Worm (Caenorhabditis elegans) whole organism, L4 larva: ENCODE results near the gene unc-24.

Source experiments
- D1046.2 ChIP-seq: fragments of 200-800 bp; sonication (Bioruptor generic); IDR thresholded peaks from 2 replicates; pipeline ENCODE4 v1.3.6; 2022; ENCODE audit warnings: missing genetic modification characterization, missing compliant biosample characterization
- F10B5.3 ChIP-seq: sonication (generic microtip); optimal IDR thresholded peaks from 2 replicates; lab custom pipeline; 2016; ENCODE audit warnings: mild to moderate bottlenecking, missing genetic modification characterization, missing compliant biosample characterization
- F49E8.2 ChIP-seq: sonication (generic microtip); optimal IDR thresholded peaks from 2 replicates; lab custom pipeline; 2016; ENCODE audit warnings: missing compliant biosample characterization, mild to moderate bottlenecking, missing genetic modification characterization, borderline replicate concordance
- T26A8.4 ChIP-seq: fragments of 200-800 bp; sonication (Bioruptor generic); IDR thresholded peaks from 2 replicates; pipeline ENCODE4 v1.3.6; 2022; ENCODE audit warnings: missing genetic modification characterization, missing compliant biosample characterization
- ZK546.5 ChIP-seq, 2 experiments: sonication (generic microtip); optimal IDR thresholded peaks; 2 replicates each; lab custom pipeline; 2017; ENCODE audit warnings: missing biosample characterization in 2 of 2, missing genetic modification characterization in 2 of 2
- aly-2 ChIP-seq: sonication (generic microtip); optimal IDR thresholded peaks from 2 replicates; lab custom pipeline; 2018; ENCODE audit warnings: missing biosample characterization, missing genetic modification characterization
- attf-4 ChIP-seq: sonication (generic microtip); optimal IDR thresholded peaks from 3 replicates; lab custom pipeline; 2017; ENCODE audit warnings: missing biosample characterization, missing genetic modification characterization
- ceh-20 ChIP-seq: fragments of 200-800 bp; sonication (Bioruptor generic); IDR thresholded peaks from 2 replicates; pipeline ENCODE4 v1.3.6; 2022; ENCODE audit warnings: missing genetic modification reagents, missing genetic modification characterization, missing compliant biosample characterization
- ceh-32 ChIP-seq: sonication (generic microtip); optimal IDR thresholded peaks from 2 replicates; lab custom pipeline; 2016; ENCODE audit warnings: mild to moderate bottlenecking, missing genetic modification characterization, missing compliant biosample characterization; ENCODE audit not compliant: poor library complexity
- daf-12 ChIP-seq: fragments of 150-350 bp; optimal IDR thresholded peaks from 2 replicates; lab custom pipeline; 2014; ENCODE audit warnings: missing biosample characterization, missing genetic modification reagents, missing genetic modification characterization
- daf-16 ChIP-seq, 3 experiments: sonication (generic microtip); optimal IDR thresholded peaks; 2 replicates each; lab custom pipeline; 2016 to 2017; ENCODE audit warnings: missing genetic modification characterization in 3 of 3, missing genetic modification reagents in 3 of 3, mild to moderate bottlenecking in 2 of 3, missing compliant biosample characterization in 2 of 3, missing biosample characterization in 1 of 3, moderate library complexity in 1 of 3
- daf-19 ChIP-seq: fragments of 200-800 bp; sonication (Bioruptor generic); conservative IDR thresholded peaks from 2 replicates; pipeline ENCODE4 v1.3.6; 2022; ENCODE audit warnings: missing genetic modification characterization, missing compliant biosample characterization
- dmd-6 ChIP-seq: fragments of 200-800 bp; sonication (Bioruptor generic); IDR thresholded peaks from 2 replicates; pipeline ENCODE4 v1.3.6; 2022; ENCODE audit warnings: missing genetic modification reagents, missing genetic modification characterization, missing compliant biosample characterization
- dmd-8 ChIP-seq: fragments of 200-800 bp; sonication (Bioruptor generic); IDR thresholded peaks from 2 replicates; pipeline ENCODE4 v1.3.6; 2022; ENCODE audit warnings: missing genetic modification characterization, missing compliant biosample characterization
- duxl-1 ChIP-seq: sonication (generic microtip); optimal IDR thresholded peaks from 2 replicates; lab custom pipeline; 2016; ENCODE audit warnings: mild to moderate bottlenecking, missing genetic modification characterization, moderate library complexity, missing compliant biosample characterization; ENCODE audit not compliant: poor library complexity
- hif-1 ChIP-seq, 2 experiments: sonication (generic microtip); optimal IDR thresholded peaks; 2 replicates each; lab custom pipeline; 2016 to 2017; ENCODE audit warnings: missing compliant biosample characterization in 2 of 2, missing genetic modification characterization in 2 of 2, missing genetic modification reagents in 2 of 2, missing genotype in 2 of 2, mild to moderate bottlenecking in 1 of 2
- hlh-11 ChIP-seq: fragments of 200-800 bp; sonication (Bioruptor generic); optimal IDR thresholded peaks from 2 replicates; lab custom pipeline; 2018; ENCODE audit warnings: mild to moderate bottlenecking, missing genetic modification characterization, missing compliant biosample characterization
- lin-13 ChIP-seq: fragments of 150-350 bp; optimal IDR thresholded peaks from 2 replicates; lab custom pipeline; 2014; ENCODE audit warnings: missing biosample characterization, missing genetic modification reagents, missing genetic modification characterization
- lin-15B ChIP-seq: fragments of 150-350 bp; sonication (generic microtip); optimal IDR thresholded peaks from 3 replicates; lab custom pipeline; 2014; ENCODE audit warnings: missing biosample characterization, missing genetic modification characterization
- lin-29 ChIP-seq: fragments of 200-800 bp; sonication (Bioruptor generic); IDR thresholded peaks from 2 replicates; pipeline ENCODE4 v1.3.6; 2022; ENCODE audit warnings: missing genetic modification reagents, missing genetic modification characterization, missing compliant biosample characterization
- lin-38 ChIP-seq: fragments of 200-800 bp; sonication (Bioruptor generic); IDR thresholded peaks from 2 replicates; pipeline ENCODE4 v1.3.6; 2022; ENCODE audit warnings: missing genetic modification reagents, missing genetic modification characterization, missing compliant biosample characterization
- lsy-2 ChIP-seq, 2 experiments: fragments of 150-350 bp in 1 of 2; sonication (generic microtip) in 1 of 2; optimal IDR thresholded peaks; 2 replicates each; lab custom pipeline; 2014 to 2017; ENCODE audit warnings: missing biosample characterization in 2 of 2, missing genetic modification characterization in 2 of 2
- madf-5 ChIP-seq, 2 experiments: fragments of 200-800 bp; sonication (Bioruptor generic); IDR thresholded peaks; 2 replicates each; pipeline ENCODE4 v1.3.6; 2022; ENCODE audit warnings: missing compliant biosample characterization in 2 of 2, missing genetic modification characterization in 2 of 2
- mdt-29 ChIP-seq: fragments of 200-800 bp; sonication (Bioruptor generic); IDR thresholded peaks from 2 replicates; pipeline ENCODE4 v1.3.6; 2022; ENCODE audit warnings: missing genetic modification reagents, missing genetic modification characterization, missing compliant biosample characterization
- mes-2 ChIP-seq: sonication (generic microtip); optimal IDR thresholded peaks from 2 replicates; lab custom pipeline; 2016; ENCODE audit warnings: missing genotype, mild to moderate bottlenecking, missing genetic modification characterization, missing compliant biosample characterization; ENCODE audit not compliant: poor library complexity, severe bottlenecking
- mxl-2 ChIP-seq: fragments of 200-800 bp; sonication (Bioruptor generic); conservative IDR thresholded peaks from 2 replicates; pipeline ENCODE4 v1.3.6; 2022; ENCODE audit warnings: missing genetic modification reagents, missing genetic modification characterization, missing compliant biosample characterization
- nhr-102 ChIP-seq: sonication (generic microtip); optimal IDR thresholded peaks from 2 replicates; lab custom pipeline; 2016; ENCODE audit warnings: mild to moderate bottlenecking, missing genetic modification characterization, moderate library complexity, missing compliant biosample characterization
- nhr-11 ChIP-seq: fragments of 150-350 bp; optimal IDR thresholded peaks from 2 replicates; lab custom pipeline; 2014; ENCODE audit warnings: missing biosample characterization, missing genetic modification characterization
- nhr-111 ChIP-seq: fragments of 200-800 bp; sonication (Bioruptor generic); optimal IDR thresholded peaks from 2 replicates; lab custom pipeline; 2018; ENCODE audit warnings: mild to moderate bottlenecking, missing genetic modification characterization, missing compliant biosample characterization
- nhr-237 ChIP-seq: sonication (generic microtip); optimal IDR thresholded peaks from 2 replicates; lab custom pipeline; 2017; ENCODE audit warnings: missing biosample characterization, missing genetic modification characterization
- nhr-25 ChIP-seq: sonication (generic microtip); optimal IDR thresholded peaks from 2 replicates; lab custom pipeline; 2017; ENCODE audit warnings: missing genetic modification characterization, mild to moderate bottlenecking, missing compliant biosample characterization, antibody characterized with exemption, moderate library complexity, borderline replicate concordance; ENCODE audit not compliant: insufficient read depth
- nhr-48 ChIP-seq: sonication (generic microtip); optimal IDR thresholded peaks from 2 replicates; lab custom pipeline; 2016; ENCODE audit warnings: mild to moderate bottlenecking, missing genetic modification characterization, missing compliant biosample characterization
- nhr-6 ChIP-seq: fragments of 150-350 bp; optimal IDR thresholded peaks from 2 replicates; lab custom pipeline; 2014; ENCODE audit warnings: missing biosample characterization, missing genetic modification characterization
- nhr-77 ChIP-seq: fragments of 150-350 bp; optimal IDR thresholded peaks from 2 replicates; lab custom pipeline; 2014; ENCODE audit warnings: missing biosample characterization, missing genetic modification characterization
- pha-4 ChIP-seq, 2 experiments: fragments of 150-350 bp in 1 of 2; fragments of 200-800 bp in 1 of 2; sonication (Bioruptor generic) in 1 of 2; IDR thresholded peaks in 1 of 2; optimal IDR thresholded peaks in 1 of 2; 2 replicates each; pipeline versions ENCODE4 v1.3.6 to Lab custom; 2014 to 2022; ENCODE audit warnings: missing genetic modification characterization in 2 of 2, missing genetic modification reagents in 2 of 2, missing biosample characterization in 1 of 2, missing compliant biosample characterization in 1 of 2
- pqm-1 ChIP-seq: sonication (generic microtip); optimal IDR thresholded peaks from 2 replicates; lab custom pipeline; 2017; ENCODE audit warnings: missing biosample characterization, missing genetic modification characterization
- snpc-1.2 ChIP-seq: fragments of 200-800 bp; sonication (Bioruptor generic); IDR thresholded peaks from 2 replicates; pipeline ENCODE4 v1.3.6; 2022; ENCODE audit warnings: missing genetic modification reagents, missing genetic modification characterization, missing compliant biosample characterization
- snpc-4 ChIP-seq: fragments of 150-350 bp; optimal IDR thresholded peaks from 2 replicates; lab custom pipeline; 2014; ENCODE audit warnings: missing biosample characterization, missing genetic modification characterization
- spr-1 ChIP-seq: sonication (generic microtip); optimal IDR thresholded peaks from 2 replicates; lab custom pipeline; 2016; ENCODE audit warnings: mild to moderate bottlenecking, missing genetic modification characterization, missing compliant biosample characterization
- tag-97 ChIP-seq: fragments of 200-800 bp; sonication (Bioruptor generic); IDR thresholded peaks from 2 replicates; pipeline ENCODE4 v1.3.6; 2022; ENCODE audit warnings: missing genetic modification characterization, missing compliant biosample characterization
- tra-1 ChIP-seq: fragments of 200-800 bp; sonication (Bioruptor generic); IDR thresholded peaks from 2 replicates; pipeline ENCODE4 v1.3.6; 2022; ENCODE audit warnings: missing genetic modification reagents, missing genetic modification characterization, missing compliant biosample characterization
- unc-39 ChIP-seq: sonication (generic microtip); optimal IDR thresholded peaks from 2 replicates; lab custom pipeline; 2017; ENCODE audit warnings: missing biosample characterization, missing genetic modification characterization
- unc-62 ChIP-seq, 3 experiments: fragments of 150-350 bp in 1 of 3; sonication (generic microtip); optimal IDR thresholded peaks in 2 of 3; peaks in 1 of 3; 1 replicate in 1 of 3; 2 replicates in 2 of 3; lab custom pipeline; 2014 to 2017; ENCODE audit warnings: missing biosample characterization in 3 of 3, missing genetic modification characterization in 3 of 3, missing genetic modification reagents in 3 of 3, missing genotype in 1 of 3
- zfp-2 ChIP-seq: sonication (generic microtip); optimal IDR thresholded peaks from 2 replicates; lab custom pipeline; 2016; ENCODE audit warnings: mild to moderate bottlenecking, missing genetic modification characterization, missing compliant biosample characterization
- zfp-3 ChIP-seq: fragments of 200-800 bp; sonication (Bioruptor generic); conservative IDR thresholded peaks from 2 replicates; pipeline ENCODE4 v1.3.6; 2022; ENCODE audit warnings: missing genetic modification reagents, missing genetic modification characterization, missing compliant biosample characterization

The unc-24 gene

ce11 chrIV:7983021-7983420 is 3.4 kb downstream of the unc-24 start:
- no peak for TF ChIP-seq pqm-1 (tag; lab: Kevin White, UChicago)
- TF ChIP-seq lsy-2 (tag; optimal IDR thresholded peaks at IDR 0.05; lab: Kevin White, UChicago), result no peak
- no peak for TF ChIP-seq ZK546.5 (tag; optimal IDR thresholded peaks at IDR 0.05; lab: Kevin White, UChicago)
- TF ChIP-seq nhr-77 (tag; lab: Kevin White, UChicago), result no peak
- no peak for TF ChIP-seq ceh-20 (GFP tag; lab: Robert Waterston, UW)
- TF ChIP-seq nhr-25 (tag; lab: Kevin White, UChicago), result no peak
- no peak for TF ChIP-seq dmd-8 (GFP tag; lab: Robert Waterston, UW)
- TF ChIP-seq unc-39 (tag; lab: Kevin White, UChicago), result no peak
- no peak for TF ChIP-seq hif-1 (tag; optimal IDR thresholded peaks at IDR 0.05; lab: Kevin White, UChicago)

- TF ChIP-seq nhr-11 (no peak), zfp-3 (GFP tag; lab: Robert Waterston, UW) (peak; percentile 67; the same call in 1 of the 2 replicates), lin-38 (peak; percentile 47), F10B5.3 (tag; lab: Kevin White, UChicago) (no peak), mes-2 (tag; lab: Kevin White, UChicago) (peak; percentile 16), nhr-6 (tag; lab: Kevin White, UChicago) (no peak), nhr-77 (tag; lab: Kevin White, UChicago) (no peak), pha-4 (GFP tag; IDR thresholded peaks at IDR 0.05; lab: Robert Waterston, UW) (peak; percentile 34; the same call in 1 of the 2 replicates), pha-4 (tag; optimal IDR thresholded peaks at IDR 0.05; lab: Kevin White, UChicago) (no peak), unc-39 (tag; lab: Kevin White, UChicago) (no peak), nhr-111 (peak; percentile 21), T26A8.4 (GFP tag; lab: Robert Waterston, UW) (peak; percentile 75; the same call in 1 of the 2 replicates), daf-12 (tag; lab: Kevin White, UChicago) (no peak), hlh-11 (tag; lab: Kevin White, UChicago) (no peak), zfp-2 (no peak), duxl-1 (tag; lab: Kevin White, UChicago) (peak; percentile 47), daf-19 (GFP tag; lab: Robert Waterston, UW) (no peak), tag-97 (GFP tag; lab: Robert Waterston, UW) (no peak), dmd-8 (GFP tag; lab: Robert Waterston, UW) (no peak), lin-15B (no peak), spr-1 (tag; lab: Kevin White, UChicago) (peak; percentile 31), ZK546.5 (tag; optimal IDR thresholded peaks at IDR 0.05; lab: Kevin White, UChicago) (no peak), lin-29 (no peak), mxl-2 (no peak), snpc-1.2 (GFP tag; lab: Robert Waterston, UW) (no peak), dmd-6 (GFP tag; lab: Robert Waterston, UW) (no peak), ceh-20 (GFP tag; lab: Robert Waterston, UW) (no peak), nhr-48 (peak; percentile 29), hif-1 (tag; optimal IDR thresholded peaks at IDR 0.05; lab: Kevin White, UChicago) (no peak), daf-16 (GFP tag; optimal IDR thresholded peaks at IDR 0.05; lab: Kevin White, UChicago) (peak in 1 of 2 experiments; percentile 14), daf-16 (tag; optimal IDR thresholded peaks at IDR 0.05; lab: Kevin White, UChicago) (peak; percentile 4), ceh-32 (no peak), tra-1 (0 out of 2 replicates have a peak, but pooled peaks have one; percentile 12), snpc-4 (no peak), nhr-102 (tag; lab: Kevin White, UChicago) (peak; percentile 35), nhr-237 (no peak), attf-4 (no peak), aly-2 (no peak), madf-5 (GFP tag; IDR thresholded peaks at IDR 0.05; lab: Robert Waterston, UW) (no peak), mdt-29 (GFP tag; lab: Robert Waterston, UW) (no peak), unc-62 (GFP tag; optimal IDR thresholded peaks at IDR 0.05 in 1 of 2; lab: Kevin White, UChicago) (peak in 1 of 2 experiments; percentile 76), unc-62 (tag; optimal IDR thresholded peaks at IDR 0.05; lab: Kevin White, UChicago) (no peak), D1046.2 (no peak), lin-13 (GFP tag; lab: Kevin White, UChicago) (peak; percentile 19), F49E8.2 (no peak)
Observed at ce11 chrIV:7983728-7984346, 4.2 kb downstream of the unc-24 start.
